Worm (Caenorhabditis elegans): Measurements from ENCODE around the gene rpl-35.

DNA sequence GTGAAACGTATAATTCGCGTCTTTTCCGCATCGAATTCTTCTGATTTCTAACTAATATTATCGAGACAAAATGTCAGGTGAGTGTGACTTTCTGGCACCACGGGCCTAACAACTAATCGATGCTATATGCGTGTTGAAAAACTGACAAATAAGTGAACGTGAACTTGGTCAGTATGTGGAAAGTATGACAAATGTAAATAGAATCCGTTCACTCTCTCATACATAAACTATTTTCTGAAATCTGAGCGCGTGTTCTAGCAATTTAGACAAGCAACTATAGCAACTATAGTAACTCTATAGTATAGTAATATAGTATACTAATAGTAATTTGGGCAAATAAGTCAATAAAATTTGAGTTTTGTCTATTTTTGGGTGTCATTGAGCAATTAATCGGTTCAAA, 37.4 kb downstream of the rpl-35 start:
- TF ChIP-seq nhr-10 (tag; optimal IDR thresholded peaks at IDR 0.05) = no peak
- TF ChIP-seq F26F4.8 (GFP tag; conservative IDR thresholded peaks at IDR 0.05) = no peak
- no peak for TF ChIP-seq nhr-237 (tag; optimal IDR thresholded peaks at IDR 0.05)
- no peak for TF ChIP-seq ama-1 (optimal IDR thresholded peaks at IDR 0.05)
- TF ChIP-seq nhr-11 (tag; optimal IDR thresholded peaks at IDR 0.05) = no peak
- no peak for TF ChIP-seq rbr-2 (tag; optimal IDR thresholded peaks at IDR 0.05)

All from whole organism, L4 larva.